Fruit fly (Drosophila melanogaster) whole organism, embryonic: ENCODE results near the gene Pnn.

ENCODE experiments used
- Aef1 ChIP-seq: fragments of 200-800 bp; sonication (Bioruptor generic); IDR thresholded peaks from 3 replicates; pipeline ENCODE4 v1.3.6; 2022; ENCODE audit warnings: missing biosample characterization, missing genetic modification characterization
- CG11398 ChIP-seq: fragments of 200-800 bp; sonication (Bioruptor generic); optimal IDR thresholded peaks from 2 replicates; lab custom pipeline; 2016; ENCODE audit warnings: missing biosample characterization, missing genetic modification characterization
- CG11504 ChIP-seq: fragments of 200-800 bp; sonication (Bioruptor generic); optimal IDR thresholded peaks from 3 replicates; lab custom pipeline; 2019; ENCODE audit warnings: missing biosample characterization, mild to moderate bottlenecking, missing genetic modification characterization, moderate library complexity
- CG11560 ChIP-seq: fragments of 200-800 bp; sonication (Bioruptor generic); IDR thresholded peaks from 3 replicates; pipeline ENCODE4 v1.3.6; 2022; ENCODE audit warnings: missing biosample characterization, missing genetic modification characterization
- CG1233 ChIP-seq: fragments of 200-800 bp; sonication (Bioruptor generic); optimal IDR thresholded peaks from 4 replicates; lab custom pipeline; 2018; ENCODE audit warnings: missing biosample characterization, mild to moderate bottlenecking, missing genetic modification characterization
- CG13775 ChIP-seq: fragments of 200-800 bp; sonication (Bioruptor generic); optimal IDR thresholded peaks from 3 replicates; lab custom pipeline; 2017; ENCODE audit warnings: missing biosample characterization, mild to moderate bottlenecking, missing genetic modification characterization
- CG14014 ChIP-seq: fragments of 200-800 bp; sonication (Bioruptor generic); IDR thresholded peaks from 2 replicates; pipeline ENCODE4 v1.3.6; 2022; ENCODE audit warnings: missing biosample characterization, missing genetic modification characterization
- CG14667 ChIP-seq: fragments of 200-800 bp; sonication (Bioruptor generic); IDR thresholded peaks from 2 replicates; pipeline ENCODE4 v1.3.6; 2022; ENCODE audit warnings: missing biosample characterization, missing genetic modification characterization
- CG14710 ChIP-seq: fragments of 200-800 bp; sonication (Bioruptor generic); optimal IDR thresholded peaks from 3 replicates; lab custom pipeline; 2019; ENCODE audit warnings: missing biosample characterization, mild to moderate bottlenecking, missing genetic modification characterization, moderate library complexity
- CG18262 ChIP-seq: fragments of 200-800 bp; optimal IDR thresholded peaks from 3 replicates; lab custom pipeline; 2019; ENCODE audit warnings: missing biosample characterization, mild to moderate bottlenecking, missing genetic modification characterization, moderate library complexity
- CG18764 ChIP-seq: fragments of 200-800 bp; sonication (Bioruptor generic); optimal IDR thresholded peaks from 3 replicates; lab custom pipeline; 2016; ENCODE audit warnings: missing biosample characterization, missing genetic modification characterization
- CG2712 ChIP-seq: fragments of 200-800 bp; optimal IDR thresholded peaks from 3 replicates; lab custom pipeline; 2019; ENCODE audit warnings: missing biosample characterization, mild to moderate bottlenecking, missing genetic modification characterization, moderate library complexity
- CG2889 ChIP-seq: fragments of 200-800 bp; sonication (Bioruptor generic); IDR thresholded peaks from 3 replicates; pipeline ENCODE4 v1.3.6; 2022; ENCODE audit warnings: missing biosample characterization, missing genetic modification characterization
- CG32772 ChIP-seq: fragments of 200-800 bp; sonication (Bioruptor generic); IDR thresholded peaks from 2 replicates; pipeline ENCODE4 v1.3.6; 2022; ENCODE audit warnings: missing biosample characterization, missing genetic modification characterization
- CG3726 ChIP-seq: fragments of 200-800 bp; sonication (Bioruptor generic); IDR thresholded peaks from 3 replicates; pipeline ENCODE4, ENCODE4 v1.3.6; 2022; ENCODE audit warnings: missing biosample characterization, missing genetic modification characterization
- CG4707 ChIP-seq: fragments of 200-800 bp; sonication (Bioruptor generic); optimal IDR thresholded peaks from 2 replicates; lab custom pipeline; 2018; ENCODE audit warnings: missing biosample characterization, mild to moderate bottlenecking, missing genetic modification characterization, moderate library complexity
- CG6854 ChIP-seq: fragments of 200-800 bp; sonication (Bioruptor generic); optimal IDR thresholded peaks from 3 replicates; lab custom pipeline; 2017; ENCODE audit warnings: missing biosample characterization, mild to moderate bottlenecking, missing genetic modification characterization
- CG7372 ChIP-seq: fragments of 200-800 bp; sonication (Bioruptor generic); IDR thresholded peaks from 2 replicates; pipeline ENCODE4 v1.3.6; 2022; ENCODE audit warnings: missing biosample characterization, missing genetic modification characterization
- CG7556 ChIP-seq: fragments of 200-800 bp; sonication (Bioruptor generic); optimal IDR thresholded peaks from 2 replicates; lab custom pipeline; 2017; ENCODE audit warnings: missing biosample characterization, mild to moderate bottlenecking, missing genetic modification characterization
- CG8281 ChIP-seq: fragments of 200-800 bp; sonication (Bioruptor generic); optimal IDR thresholded peaks from 2 replicates; lab custom pipeline; 2018; ENCODE audit warnings: missing biosample characterization, mild to moderate bottlenecking, missing genetic modification characterization, moderate library complexity
- CG8290 ChIP-seq, 3 experiments: fragments of 200-800 bp; sonication (Bioruptor generic); optimal IDR thresholded peaks; 2 replicates each; lab custom pipeline; 2016 to 2019; ENCODE audit warnings: missing biosample characterization in 3 of 3, missing genetic modification characterization in 3 of 3, mild to moderate bottlenecking in 2 of 3, moderate library complexity in 1 of 3
- CG9817 ChIP-seq: fragments of 200-800 bp; sonication (Bioruptor generic); optimal IDR thresholded peaks from 2 replicates; lab custom pipeline; 2018; ENCODE audit warnings: missing biosample characterization, mild to moderate bottlenecking, missing genetic modification characterization, moderate library complexity
- CkIIα-i1 ChIP-seq: fragments of 200-800 bp; sonication (Bioruptor generic); IDR thresholded peaks from 2 replicates; pipeline ENCODE4 v1.3.6; 2022; ENCODE audit warnings: missing biosample characterization, missing genetic modification characterization
- Drgx ChIP-seq: fragments of 200-800 bp; sonication (Bioruptor generic); IDR thresholded peaks from 2 replicates; pipeline ENCODE4 v1.3.6; 2022; ENCODE audit warnings: missing biosample characterization, missing genetic modification characterization
- HmgZ ChIP-seq: fragments of 200-800 bp; sonication (Bioruptor generic); optimal IDR thresholded peaks from 2 replicates; lab custom pipeline; 2018; ENCODE audit warnings: missing biosample characterization, mild to moderate bottlenecking, missing genetic modification characterization
- Kr ChIP-seq: fragments of 200-800 bp; sonication (Bioruptor generic); optimal IDR thresholded peaks from 2 replicates; lab custom pipeline; 2017; ENCODE audit warnings: missing biosample characterization, mild to moderate bottlenecking, missing genetic modification characterization
- Meics ChIP-seq: fragments of 200-800 bp; sonication (Bioruptor generic); optimal IDR thresholded peaks from 2 replicates; lab custom pipeline; 2017; ENCODE audit warnings: missing biosample characterization, mild to moderate bottlenecking, missing genetic modification characterization
- Ravus ChIP-seq: fragments of 200-800 bp; sonication (Bioruptor generic); IDR thresholded peaks from 2 replicates; pipeline ENCODE4 v1.3.6; 2022; ENCODE audit warnings: missing biosample characterization, missing genetic modification characterization
- Spps ChIP-seq: fragments of 200-800 bp; sonication (Bioruptor generic); optimal IDR thresholded peaks from 2 replicates; lab custom pipeline; 2018; ENCODE audit warnings: missing biosample characterization, mild to moderate bottlenecking, missing genetic modification characterization
- ac ChIP-seq: fragments of 200-800 bp; sonication (Bioruptor generic); optimal IDR thresholded peaks from 3 replicates; lab custom pipeline; 2017; ENCODE audit warnings: missing biosample characterization, mild to moderate bottlenecking, missing genetic modification characterization
- ase ChIP-seq: fragments of 200-800 bp; sonication (Bioruptor generic); IDR thresholded peaks from 3 replicates; pipeline ENCODE4 v1.3.6; 2022; ENCODE audit warnings: missing biosample characterization, missing genetic modification characterization
- bab2 ChIP-seq: fragments of 200-800 bp; sonication (Bioruptor generic); optimal IDR thresholded peaks from 2 replicates; lab custom pipeline; 2016; ENCODE audit warnings: missing biosample characterization, missing genetic modification characterization
- chinmo ChIP-seq: fragments of 200-800 bp; sonication (Bioruptor generic); IDR thresholded peaks from 4 replicates; pipeline ENCODE4 v1.3.6; 2022; ENCODE audit warnings: missing biosample characterization, missing genetic modification characterization; ENCODE audit not compliant: partially characterized antibody
- cwo ChIP-seq: fragments of 200-800 bp; sonication (Bioruptor generic); optimal IDR thresholded peaks from 3 replicates; lab custom pipeline; 2017; ENCODE audit warnings: missing biosample characterization, missing genetic modification characterization, mild to moderate bottlenecking, moderate library complexity, missing genetic modification reagents
- danr ChIP-seq: fragments of 200-800 bp; sonication (Bioruptor generic); IDR thresholded peaks from 2 replicates; pipeline ENCODE4 v1.3.6; 2022; ENCODE audit warnings: missing biosample characterization, missing genetic modification characterization
- fru ChIP-seq: fragments of >200 bp; optimal IDR thresholded peaks from 2 replicates; lab custom pipeline; 2017
- h ChIP-seq: fragments of >200 bp; optimal IDR thresholded peaks from 2 replicates; lab custom pipeline; 2017
- kni ChIP-seq: fragments of 200-800 bp; sonication (Bioruptor generic); optimal IDR thresholded peaks from 3 replicates; lab custom pipeline; 2017; ENCODE audit warnings: mild to moderate bottlenecking, missing biosample characterization, missing genetic modification reagents, missing genetic modification characterization
- luna ChIP-seq: fragments of 200-800 bp; sonication (Bioruptor generic); optimal IDR thresholded peaks from 2 replicates; lab custom pipeline; 2016; ENCODE audit warnings: missing biosample characterization, missing genetic modification characterization
- mam ChIP-seq: fragments of 200-800 bp; sonication (Bioruptor generic); optimal IDR thresholded peaks from 3 replicates; lab custom pipeline; 2016; ENCODE audit warnings: missing biosample characterization, missing genetic modification characterization
- nom ChIP-seq: fragments of 200-800 bp; sonication (Bioruptor generic); optimal IDR thresholded peaks from 2 replicates; lab custom pipeline; 2017; ENCODE audit warnings: missing biosample characterization, missing genetic modification characterization, mild to moderate bottlenecking, moderate library complexity, missing genetic modification reagents
- oc ChIP-seq: fragments of 200-800 bp; sonication (Bioruptor generic); optimal IDR thresholded peaks from 2 replicates; lab custom pipeline; 2018; ENCODE audit warnings: missing biosample characterization, mild to moderate bottlenecking, missing genetic modification characterization, moderate library complexity
- scrt ChIP-seq: fragments of 200-800 bp; sonication (Bioruptor generic); optimal IDR thresholded peaks from 2 replicates; lab custom pipeline; 2018; ENCODE audit warnings: missing biosample characterization, mild to moderate bottlenecking, missing genetic modification characterization, moderate library complexity
- shn ChIP-seq: fragments of 200-800 bp; sonication (Bioruptor generic); optimal IDR thresholded peaks from 3 replicates; lab custom pipeline; 2016; ENCODE audit warnings: missing biosample characterization, missing genetic modification characterization
- sr ChIP-seq: fragments of 200-800 bp; sonication (Bioruptor generic); IDR thresholded peaks from 3 replicates; pipeline ENCODE4 v1.3.6; 2022; ENCODE audit warnings: missing biosample characterization, missing genetic modification characterization
- stc ChIP-seq: fragments of 200-800 bp; sonication (Bioruptor generic); IDR thresholded peaks from 2 replicates; pipeline ENCODE4 v1.3.6; 2022; ENCODE audit warnings: missing biosample characterization, missing genetic modification characterization
- tap ChIP-seq: fragments of 200-800 bp; optimal IDR thresholded peaks from 3 replicates; lab custom pipeline; 2019; ENCODE audit warnings: missing biosample characterization, mild to moderate bottlenecking, missing genetic modification characterization, moderate library complexity
- wek ChIP-seq: fragments of 200-800 bp; sonication (Bioruptor generic); optimal IDR thresholded peaks from 3 replicates; lab custom pipeline; 2018; ENCODE audit warnings: missing biosample characterization, mild to moderate bottlenecking, missing genetic modification characterization, moderate library complexity

The Pnn gene

dm6 chr3R:9767620-9768592 is 27.2 kb downstream of the Pnn start, which contains the start of gene Naa80 (continued):
- TF ChIP-seq sr (GFP tag; lab: Robert Waterston, UW) = no peak
- TF ChIP-seq ase = 0 out of 3 replicates have a peak, but pooled peaks have one; percentile 34
- TF ChIP-seq CkIIα-i1 (GFP tag; lab: Robert Waterston, UW) = no peak
- TF ChIP-seq chinmo (GFP tag; lab: Robert Waterston, UW) = 0 out of 4 replicates have a peak, but pooled peaks have one; percentile 22
- TF ChIP-seq nom (GFP tag; lab: Kevin White, UChicago) = peak; percentile 71
- no peak for TF ChIP-seq CG7372 (GFP tag; lab: Robert Waterston, UW)
- no peak for TF ChIP-seq Spps (tag; lab: Kevin White, UChicago)
- TF ChIP-seq Ravus (GFP tag; lab: Robert Waterston, UW) = no peak; the same call in 1 of the 2 replicates
- TF ChIP-seq CG18764 (GFP tag; lab: Kevin White, UChicago) = peak; percentile 34
- peak; percentile 31 for TF ChIP-seq CG1233 (GFP tag; lab: Kevin White, UChicago)
- no peak for TF ChIP-seq CG3726 (GFP tag; lab: Robert Waterston, UW)
- peak; percentile 35 for TF ChIP-seq CG2712
- TF ChIP-seq bab2 (GFP tag; lab: Kevin White, UChicago) = peak; percentile 66
- peak; percentile 87 for TF ChIP-seq HmgZ (tag; lab: Kevin White, UChicago)
- peak; percentile 48 for TF ChIP-seq CG7556
- TF ChIP-seq CG14014 (GFP tag; lab: Robert Waterston, UW) = peak; percentile 60; the same call in 1 of the 2 replicates
- no peak for TF ChIP-seq fru (lab: Kevin White, UChicago)
- TF ChIP-seq CG8290 (GFP tag; optimal IDR thresholded peaks at IDR 0.05; lab: Kevin White, UChicago) = peak; percentile 40
- peak in 1 of 2 experiments; percentile 90 for TF ChIP-seq CG8290 (tag; optimal IDR thresholded peaks at IDR 0.05; lab: Kevin White, UChicago)
- peak; percentile 24; the same call in 1 of the 2 replicates for TF ChIP-seq CG32772
- peak; percentile 7 for TF ChIP-seq CG4707 (GFP tag; lab: Kevin White, UChicago)
- peak; percentile 37; the same call in 1 of the 3 replicates for TF ChIP-seq Aef1 (GFP tag; lab: Robert Waterston, UW)
- peak; percentile 49 for TF ChIP-seq luna (GFP tag; lab: Kevin White, UChicago)
- no peak for TF ChIP-seq Kr (GFP tag; lab: Kevin White, UChicago)
- TF ChIP-seq kni (GFP tag; lab: Kevin White, UChicago) = peak; percentile 54
- peak; percentile 82 for TF ChIP-seq mam (GFP tag; lab: Kevin White, UChicago)
- no peak for TF ChIP-seq stc (GFP tag; lab: Robert Waterston, UW)
- TF ChIP-seq wek (GFP tag; lab: Kevin White, UChicago) = no peak
- TF ChIP-seq cwo (GFP tag; lab: Kevin White, UChicago) = peak; percentile 25
- no peak for TF ChIP-seq CG6854 (GFP tag; lab: Kevin White, UChicago)
- no peak for TF ChIP-seq h
- no peak for TF ChIP-seq CG11560 (tag; lab: Robert Waterston, UW)
- TF ChIP-seq ac (GFP tag; lab: Kevin White, UChicago) = no peak
- no peak for TF ChIP-seq CG8281 (tag; lab: Kevin White, UChicago)
- peak; percentile 9 for TF ChIP-seq CG13775 (GFP tag; lab: Kevin White, UChicago)
- TF ChIP-seq oc (tag; lab: Kevin White, UChicago) = no peak
- TF ChIP-seq tap = no peak
- peak; percentile 58 for TF ChIP-seq CG11398
- TF ChIP-seq CG9817 (tag; lab: Kevin White, UChicago) = peak; percentile 60
- TF ChIP-seq CG14667 (GFP tag; lab: Robert Waterston, UW) = no peak; the same call in 1 of the 2 replicates
- TF ChIP-seq shn (GFP tag; lab: Kevin White, UChicago) = peak; percentile 67
- TF ChIP-seq CG2889 (GFP tag; lab: Robert Waterston, UW) = 0 out of 3 replicates have a peak, but pooled peaks have one; percentile 10
- peak; percentile 11; the same call in 1 of the 2 replicates for TF ChIP-seq Drgx (GFP tag; lab: Robert Waterston, UW)
- no peak for TF ChIP-seq scrt (GFP tag; lab: Kevin White, UChicago)
- peak; percentile 11 for TF ChIP-seq CG18262 (tag; lab: Kevin White, UChicago)
- TF ChIP-seq danr = 0 out of 2 replicates have a peak, but pooled peaks have one; percentile 6
- peak; percentile 57 for TF ChIP-seq Meics (GFP tag; lab: Kevin White, UChicago)
- no peak for TF ChIP-seq CG11504 (tag; lab: Kevin White, UChicago)
- peak; percentile 43 for TF ChIP-seq CG14710 (tag; lab: Kevin White, UChicago)
